Worm (Caenorhabditis elegans): ENCODE data around the gene cpg-1.

Gene cpg-1

ce11 chrIII:4481787-4482186 is 7.4 kb upstream of the cpg-1 start:
- no peak for TF ChIP-seq daf-12 (tag; optimal IDR thresholded peaks at IDR 0.05)
- TF ChIP-seq zfp-3 (GFP tag; conservative IDR thresholded peaks at IDR 0.05), result no peak
- TF ChIP-seq nhr-10 (tag; optimal IDR thresholded peaks at IDR 0.05), result no peak
- TF ChIP-seq mxl-2 (GFP tag; conservative IDR thresholded peaks at IDR 0.05), result no peak
- no peak for TF ChIP-seq lin-13 (GFP tag; optimal IDR thresholded peaks at IDR 0.05)
- no peak for TF ChIP-seq ama-1 (optimal IDR thresholded peaks at IDR 0.05)
- no peak for TF ChIP-seq zfp-2 (tag; optimal IDR thresholded peaks at IDR 0.05)
- no peak for TF ChIP-seq ceh-62 (tag; optimal IDR thresholded peaks at IDR 0.05)
- TF ChIP-seq mdt-29 (GFP tag; IDR thresholded peaks at IDR 0.05), result no peak
- no peak for TF ChIP-seq F10B5.3 (tag; optimal IDR thresholded peaks at IDR 0.05)
- TF ChIP-seq cey-2 (tag; optimal IDR thresholded peaks at IDR 0.05; ENCODE audit: borderline replicate concordance, insufficient read depth), result no peak
- TF ChIP-seq F37D6.2 (tag; optimal IDR thresholded peaks at IDR 0.05), result no peak
- no peak for TF ChIP-seq spr-1 (tag; optimal IDR thresholded peaks at IDR 0.05)
- no peak for TF ChIP-seq mes-2 (tag; optimal IDR thresholded peaks at IDR 0.05; ENCODE audit: poor library complexity, severe bottlenecking)

- TF ChIP-seq snpc-4 (tag; optimal IDR thresholded peaks at IDR 0.05) (no peak), lsy-2 (tag; optimal IDR thresholded peaks at IDR 0.05) (peak in 1 of 2 experiments; percentile 17), dve-1 (tag; optimal IDR thresholded peaks at IDR 0.05; ENCODE audit: insufficient read depth) (no peak), unc-62 (GFP tag; optimal IDR thresholded peaks at IDR 0.05 in 1 of 2) (no peak), unc-62 (tag; optimal IDR thresholded peaks at IDR 0.05) (no peak)
These were observed 6.2 kb upstream of the cpg-1 start for ce11 chrIII:4482986-4483385.

ce11 chrIII:4484373-4484772 is 4.8 kb upstream of the cpg-1 start:
- TF ChIP-seq F26F4.8 (GFP tag; conservative IDR thresholded peaks at IDR 0.05) (peak; percentile 78; the same call in 1 of the 2 replicates), dmd-8 (GFP tag; IDR thresholded peaks at IDR 0.05) (0 out of 2 replicates have a peak, but pooled peaks have one; percentile 71), tra-1 (GFP tag; IDR thresholded peaks at IDR 0.05) (0 out of 2 replicates have a peak, but pooled peaks have one; percentile 32), arid-1 (GFP tag; conservative IDR thresholded peaks at IDR 0.05) (peak; percentile 51; the same call in 1 of the 2 replicates)

ce11 chrIII:4487271-4487670 is 1.9 kb upstream of the cpg-1 start:
- TF ChIP-seq lsy-2 (tag; optimal IDR thresholded peaks at IDR 0.05) (peak in 1 of 2 experiments; percentile 23), nhr-42 (GFP tag; IDR thresholded peaks at IDR 0.05) (no peak), nhr-11 (tag; optimal IDR thresholded peaks at IDR 0.05) (peak; percentile 75)

ce11 chrIII:4491164-4492144 is 2.3 kb downstream of the cpg-1 start:
- TF ChIP-seq snpc-4 (tag; optimal IDR thresholded peaks at IDR 0.05) (no peak), lin-1 (GFP tag; IDR thresholded peaks at IDR 0.05) (peak; percentile 56; the same call in 1 of the 2 replicates), dmd-6 (GFP tag; IDR thresholded peaks at IDR 0.05) (peak; percentile 6; the same call in 1 of the 2 replicates), snpc-1.2 (GFP tag; IDR thresholded peaks at IDR 0.05) (peak; percentile 8; the same call in 1 of the 2 replicates), unc-130 (GFP tag; optimal IDR thresholded peaks at IDR 0.05) (peak; percentile 57), ama-1 (optimal IDR thresholded peaks at IDR 0.05) (peak; percentile 71), dpl-1 (GFP tag; optimal IDR thresholded peaks at IDR 0.05) (peak; percentile 57), hif-1 (tag; optimal IDR thresholded peaks at IDR 0.05) (peak in 1 of 2 experiments; percentile 50), aha-1 (tag) (peak; percentile 75), lsy-2 (tag; optimal IDR thresholded peaks at IDR 0.05) (peak; percentile 36 to 43), vab-7 (GFP tag; IDR thresholded peaks at IDR 0.05) (peak; percentile 32; the same call in 1 of the 2 replicates), nhr-237 (tag; optimal IDR thresholded peaks at IDR 0.05) (no peak), madf-5 (GFP tag; IDR thresholded peaks at IDR 0.05) (0 out of 4 replicates have a peak, but pooled peaks of 1 of the 2 experiments have one; percentile 4), F49E8.2 (tag; optimal IDR thresholded peaks at IDR 0.05; ENCODE audit: borderline replicate concordance) (peak; percentile 40), hlh-11 (tag; optimal IDR thresholded peaks at IDR 0.05) (peak; percentile 24), dve-1 (tag; optimal IDR thresholded peaks at IDR 0.05; ENCODE audit: insufficient read depth) (peak; percentile 39), mes-2 (tag; optimal IDR thresholded peaks at IDR 0.05; ENCODE audit: poor library complexity, severe bottlenecking) (peak; percentile 44), mdl-1 (tag; optimal IDR thresholded peaks at IDR 0.05) (no peak), lin-13 (GFP tag; optimal IDR thresholded peaks at IDR 0.05) (no peak), nhr-77 (tag; optimal IDR thresholded peaks at IDR 0.05) (peak; percentile 8), pha-4 (GFP tag; IDR thresholded peaks at IDR 0.05) (peak; percentile 33; the same call in 1 of the 2 replicates), pha-4 (tag; optimal IDR thresholded peaks at IDR 0.05) (no peak)

Data from whole organism, L4 larva.